Fruit fly (Drosophila melanogaster): ENCODE data around the gene PolG1.

The PolG1 gene

dm6 chr2L:13839744-13840151 is 12.2 kb upstream of the PolG1 start (continued):
- TF ChIP-seq CG7372 (GFP tag; IDR thresholded peaks at IDR 0.05) (0 out of 2 replicates have a peak, but pooled peaks have one; percentile 22), Sin3A (optimal IDR thresholded peaks at IDR 0.05) (no peak), inv (GFP tag; IDR thresholded peaks at IDR 0.05; ENCODE audit: partially characterized antibody) (no peak), pb (GFP tag; optimal IDR thresholded peaks at IDR 0.05) (peak; percentile 18), CG13894 (tag; optimal IDR thresholded peaks at IDR 0.05) (no peak), CG31224 (GFP tag; IDR thresholded peaks at IDR 0.05) (peak; percentile 45), CG10209 (GFP tag; optimal IDR thresholded peaks at IDR 0.05) (peak; percentile 80), grau (tag; optimal IDR thresholded peaks at IDR 0.05) (peak; percentile 86), lmd (GFP tag; IDR thresholded peaks at IDR 0.05) (peak; percentile 81), CG8765 (GFP tag; IDR thresholded peaks at IDR 0.05) (no peak), stc (GFP tag; IDR thresholded peaks at IDR 0.05) (peak; percentile 59), CG15601 (tag; optimal IDR thresholded peaks at IDR 0.05) (peak; percentile 89), CG14441 (GFP tag; IDR thresholded peaks at IDR 0.05) (peak; percentile 72), seq (GFP tag; IDR thresholded peaks at IDR 0.05) (peak; percentile 57), E2f2 (GFP tag; IDR thresholded peaks at IDR 0.05) (peak; percentile 67), CoRest (tag; optimal IDR thresholded peaks at IDR 0.05) (peak; percentile 94), CG2129 (GFP tag; IDR thresholded peaks at IDR 0.05; ENCODE audit: partially characterized antibody) (no peak), CG4707 (GFP tag; optimal IDR thresholded peaks at IDR 0.05) (no peak), p53 (GFP tag; optimal IDR thresholded peaks at IDR 0.05) (no peak), CG2712 (tag; optimal IDR thresholded peaks at IDR 0.05) (peak; percentile 85), CG15514 (GFP tag; optimal IDR thresholded peaks at IDR 0.05) (peak; percentile 40), Nf-YC (tag; optimal IDR thresholded peaks at IDR 0.05) (peak; percentile 18), CG8388 (GFP tag; optimal IDR thresholded peaks at IDR 0.05) (peak; percentile 80), chn (GFP tag; optimal IDR thresholded peaks at IDR 0.05) (peak; percentile 56), CG17802 (tag; optimal IDR thresholded peaks at IDR 0.05) (peak; percentile 21), CG8290 (GFP tag; optimal IDR thresholded peaks at IDR 0.05) (peak; percentile 81), CG8290 (tag; optimal IDR thresholded peaks at IDR 0.05) (peak in 1 of 2 experiments; percentile 1), Pdp1 (GFP tag; optimal IDR thresholded peaks at IDR 0.05) (peak; percentile 73 to 76), CG10267 (tag; optimal IDR thresholded peaks at IDR 0.05) (peak; percentile 72), tna (GFP tag; IDR thresholded peaks at IDR 0.05; ENCODE audit: partially characterized antibody) (no peak), abd-A (tag; optimal IDR thresholded peaks at IDR 0.05) (no peak), CG32772 (GFP tag; IDR thresholded peaks at IDR 0.05) (peak; percentile 59), CG3281 (GFP tag; optimal IDR thresholded peaks at IDR 0.05) (peak; percentile 79), Rfx (GFP tag; IDR thresholded peaks at IDR 0.05) (peak; percentile 61), CG1233 (GFP tag; optimal IDR thresholded peaks at IDR 0.05) (peak; percentile 36), CG3065 (GFP tag; optimal IDR thresholded peaks at IDR 0.05) (peak; percentile 50), Bdp1 (GFP tag; optimal IDR thresholded peaks at IDR 0.05) (peak; percentile 49), rib (GFP tag; IDR thresholded peaks at IDR 0.05) (0 out of 2 replicates have a peak, but pooled peaks have one; percentile 36), gfzf (GFP tag; optimal IDR thresholded peaks at IDR 0.05) (no peak), Blimp-1 (GFP tag; optimal IDR thresholded peaks at IDR 0.05) (peak; percentile 82), CG17186 (GFP tag; optimal IDR thresholded peaks at IDR 0.05) (no peak), prd (optimal IDR thresholded peaks at IDR 0.05) (no peak), prd (GFP tag; IDR thresholded peaks at IDR 0.05) (peak; percentile 70), CG9817 (tag; optimal IDR thresholded peaks at IDR 0.05) (peak; percentile 69), sna (GFP tag; IDR thresholded peaks at IDR 0.05; ENCODE audit: partially characterized antibody) (no peak), crc (GFP tag; optimal IDR thresholded peaks at IDR 0.05) (peak; percentile 68), CG9437 (GFP tag; optimal IDR thresholded peaks at IDR 0.05) (peak; percentile 73), Nf-YA (GFP tag; IDR thresholded peaks at IDR 0.05) (peak; percentile 70), CG15696 (tag; optimal IDR thresholded peaks at IDR 0.05) (peak; percentile 60), ac (GFP tag; optimal IDR thresholded peaks at IDR 0.05) (peak; percentile 9), ci (GFP tag; IDR thresholded peaks at IDR 0.05) (peak; percentile 78)

Data from whole organism, embryonic.